Worm (Caenorhabditis elegans) whole organism, L3 larva: ENCODE measurements around the gene srh-104.

ENCODE experiments used
- ZK546.5 ChIP-seq: sonication (generic microtip); optimal IDR thresholded peaks from 2 replicates; lab custom pipeline; 2017; ENCODE audit warnings: missing biosample characterization, missing genetic modification characterization
- fkh-10 ChIP-seq: sonication (generic microtip); optimal IDR thresholded peaks from 2 replicates; lab custom pipeline; 2017; ENCODE audit warnings: missing biosample characterization, missing genetic modification reagents, missing genetic modification characterization
- lin-15B ChIP-seq: fragments of 150-350 bp; optimal IDR thresholded peaks from 2 replicates; lab custom pipeline; 2014; ENCODE audit warnings: missing biosample characterization, missing genetic modification characterization
- nhr-237 ChIP-seq: fragments of 150-350 bp; optimal IDR thresholded peaks from 2 replicates; lab custom pipeline; 2014; ENCODE audit warnings: missing biosample characterization, missing genetic modification characterization
- pqm-1 ChIP-seq: fragments of 150-350 bp; optimal IDR thresholded peaks from 2 replicates; lab custom pipeline; 2017; ENCODE audit warnings: missing biosample characterization, missing genetic modification characterization, inconsistent platforms
- zag-1 ChIP-seq: fragments of 150-350 bp; optimal IDR thresholded peaks from 2 replicates; lab custom pipeline; 2014; ENCODE audit warnings: missing biosample characterization, missing genetic modification characterization

DNA sequence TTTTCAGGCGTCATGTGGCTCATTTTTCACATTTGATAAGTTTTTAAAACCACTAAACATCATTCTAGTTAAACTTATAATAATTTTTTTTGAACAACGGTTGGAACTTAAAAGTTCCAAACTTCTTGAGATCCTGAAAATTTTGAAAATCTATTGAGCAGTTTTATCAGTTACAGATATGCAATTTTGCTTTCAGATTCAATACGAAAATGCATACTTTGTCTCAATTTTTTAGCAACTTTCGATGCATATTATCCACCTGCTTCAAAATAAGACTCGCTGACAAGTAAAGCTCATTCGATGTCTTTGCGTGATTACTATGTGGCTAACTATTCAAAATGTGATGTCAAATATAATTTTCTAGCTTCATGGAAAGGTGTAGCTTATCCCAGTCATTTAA lies 2.6 kb upstream of the srh-104 start, which contains the start of gene srh-95:
- TF ChIP-seq fkh-10 (GFP tag; lab: Kevin White, UChicago) (no peak), ZK546.5 (tag; lab: Kevin White, UChicago) (no peak), lin-15B (no peak), zag-1 (tag; lab: Kevin White, UChicago) (no peak), nhr-237 (tag; lab: Kevin White, UChicago) (no peak), pqm-1 (no peak)
